ENCODE assay signal across 5 fruit fly cellular contexts in the genomic region with DNA sequence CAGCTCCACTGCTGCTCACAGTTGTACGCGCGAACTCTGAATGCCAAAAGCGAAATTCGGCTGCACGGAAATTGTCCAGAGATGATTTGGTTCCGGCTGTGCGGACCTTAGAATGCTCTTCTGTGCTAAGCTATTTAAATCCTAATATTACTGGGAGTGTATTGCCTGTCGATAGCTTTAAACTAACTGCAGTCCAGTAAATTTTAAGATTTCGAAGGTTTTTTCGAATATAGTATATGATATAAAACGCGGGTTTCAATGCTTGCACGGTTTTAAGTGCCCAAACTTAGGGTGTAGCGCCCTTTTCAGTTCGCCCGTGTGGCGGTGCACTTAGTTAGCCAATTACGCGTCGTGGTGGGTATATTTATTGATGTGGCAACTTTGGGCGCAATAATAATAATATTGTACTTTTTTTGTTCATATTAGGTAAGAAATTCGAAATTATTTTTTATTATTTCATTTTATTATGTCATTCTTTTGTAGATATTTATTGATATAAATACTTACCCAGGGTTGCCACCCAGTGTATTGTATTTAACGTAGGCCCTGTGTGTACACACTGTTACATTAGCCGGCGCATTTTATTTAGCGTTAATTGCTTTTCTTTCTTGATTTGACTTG.
TF ChIP-seq lines count a peak whose summit lies in the region.

A gene (minus strand): TSS at position 262 of the 621 bp plus-strand sequence.
A gene (plus strand): TSS at position 367 of the 621 bp plus-strand sequence.

- peak; percentile 80 for TF ChIP-seq CTCF in whole organism, embryonic (GFP tag; optimal IDR thresholded peaks at IDR 0.05; lab: Kevin White, UChicago)

TF ChIP-seq in whole organism, adult, 20 proteins besides CTCF, POLR2A, EP300 and RAD21 (continues in another document):
- TF ChIP-seq CG1620 (GFP tag; optimal IDR thresholded peaks at IDR 0.05; lab: Kevin White, UChicago) (peak; percentile 99), CG33017 (tag; optimal IDR thresholded peaks at IDR 0.05; lab: Kevin White, UChicago) (peak; percentile 99), CG14711 (tag; optimal IDR thresholded peaks at IDR 0.05; lab: Kevin White, UChicago) (peak; percentile 98), Mnt (GFP tag; optimal IDR thresholded peaks at IDR 0.05; lab: Kevin White, UChicago) (peak; percentile 99), CG7045 (GFP tag; optimal IDR thresholded peaks at IDR 0.05; lab: Kevin White, UChicago) (peak; percentile 99), kay (GFP tag; lab: Kevin White, UChicago; ENCODE audit: borderline replicate concordance) (no peak), Crg-1 (GFP tag; optimal IDR thresholded peaks at IDR 0.05; lab: Kevin White, UChicago) (peak; percentile 99), CG5204 (GFP tag; optimal IDR thresholded peaks at IDR 0.05; lab: Kevin White, UChicago) (peak; percentile 99), cic (GFP tag; optimal IDR thresholded peaks at IDR 0.05; lab: Kevin White, UChicago) (peak; percentile 97), Clk (GFP tag; optimal IDR thresholded peaks at IDR 0.05; lab: Kevin White, UChicago) (peak; percentile 99), CG12768 (GFP tag; optimal IDR thresholded peaks at IDR 0.05; lab: Kevin White, UChicago) (peak; percentile 100), toe (GFP tag; optimal IDR thresholded peaks at IDR 0.05; lab: Kevin White, UChicago) (peak; percentile 99), ovo (GFP tag; optimal IDR thresholded peaks at IDR 0.05; lab: Kevin White, UChicago) (peak; percentile 95), CG7101 (tag; optimal IDR thresholded peaks at IDR 0.05; lab: Kevin White, UChicago) (peak; percentile 100), bab1 (GFP tag; optimal IDR thresholded peaks at IDR 0.05; lab: Kevin White, UChicago) (peak; percentile 100), cnc (optimal IDR thresholded peaks at IDR 0.05; lab: Kevin White, UChicago) (no peak)

TF ChIP-seq in whole organism, embryonic, 481 proteins besides CTCF, POLR2A, EP300 and RAD21 (continues in another document):
- TF ChIP-seq HmgZ (tag; optimal IDR thresholded peaks at IDR 0.05; lab: Kevin White, UChicago) (peak; percentile 100), pros (GFP tag; optimal IDR thresholded peaks at IDR 0.05; lab: Kevin White, UChicago) (peak; percentile 76), CG16779 (GFP tag; IDR thresholded peaks at IDR 0.05; lab: Robert Waterston, UW) (peak; percentile 99), H15 (GFP tag; IDR thresholded peaks at IDR 0.05; lab: Robert Waterston, UW) (peak; percentile 100), luna (GFP tag; optimal IDR thresholded peaks at IDR 0.05; lab: Kevin White, UChicago) (peak; percentile 99), CG13775 (GFP tag; optimal IDR thresholded peaks at IDR 0.05; lab: Kevin White, UChicago) (peak; percentile 100), CG33557 (GFP tag; optimal IDR thresholded peaks at IDR 0.05; lab: Kevin White, UChicago) (peak; percentile 99), NfI (GFP tag; optimal IDR thresholded peaks at IDR 0.05; lab: Kevin White, UChicago) (peak; percentile 100), Hmx (GFP tag; optimal IDR thresholded peaks at IDR 0.05; lab: Kevin White, UChicago) (peak; percentile 99), eve (GFP tag; optimal IDR thresholded peaks at IDR 0.05; lab: Kevin White, UChicago) (peak; percentile 98 to 100), cad (GFP tag; optimal IDR thresholded peaks at IDR 0.05; lab: Kevin White, UChicago) (no peak), az2 (GFP tag; optimal IDR thresholded peaks at IDR 0.05; lab: Kevin White, UChicago) (peak; percentile 100), fd3F (GFP tag; optimal IDR thresholded peaks at IDR 0.05; lab: Kevin White, UChicago) (peak; percentile 99), Dref (GFP tag; IDR thresholded peaks at IDR 0.05; lab: Robert Waterston, UW) (peak; percentile 55), MESR4 (GFP tag; optimal IDR thresholded peaks at IDR 0.05; lab: Kevin White, UChicago) (peak; percentile 95), CG2120 (GFP tag; optimal IDR thresholded peaks at IDR 0.05; lab: Kevin White, UChicago) (peak; percentile 100), CG11456 (GFP tag; IDR thresholded peaks at IDR 0.05; lab: Robert Waterston, UW) (peak; percentile 100)

TF ChIP-seq in whole organism, prepupa, 60 proteins besides CTCF, POLR2A, EP300 and RAD21 (continues in another document):
- TF ChIP-seq CG3032 (tag; optimal IDR thresholded peaks at IDR 0.05; lab: Kevin White, UChicago) (peak; percentile 100), net (GFP tag; optimal IDR thresholded peaks at IDR 0.05; lab: Kevin White, UChicago) (peak; percentile 100), Ets21C (GFP tag; optimal IDR thresholded peaks at IDR 0.05; lab: Kevin White, UChicago) (peak; percentile 100), Hr39 (GFP tag; optimal IDR thresholded peaks at IDR 0.05; lab: Kevin White, UChicago) (peak; percentile 100), CG34406 (GFP tag; optimal IDR thresholded peaks at IDR 0.05; lab: Kevin White, UChicago) (peak; percentile 100), CG10631 (GFP tag; optimal IDR thresholded peaks at IDR 0.05; lab: Kevin White, UChicago) (peak; percentile 100), Gug (GFP tag; IDR thresholded peaks at IDR 0.05; lab: Robert Waterston, UW) (peak; percentile 100), CG6276 (GFP tag; optimal IDR thresholded peaks at IDR 0.05; lab: Kevin White, UChicago) (peak; percentile 100), CG31627 (GFP tag; optimal IDR thresholded peaks at IDR 0.05; lab: Kevin White, UChicago) (peak; percentile 100), topi (GFP tag; optimal IDR thresholded peaks at IDR 0.05; lab: Kevin White, UChicago) (peak; percentile 100), salr (GFP tag; optimal IDR thresholded peaks at IDR 0.05; lab: Kevin White, UChicago) (peak; percentile 100), CG10669 (GFP tag; optimal IDR thresholded peaks at IDR 0.05; lab: Kevin White, UChicago) (peak; percentile 100), lz (GFP tag; optimal IDR thresholded peaks at IDR 0.05; lab: Kevin White, UChicago) (peak; percentile 100), CG8632 (GFP tag; optimal IDR thresholded peaks at IDR 0.05; lab: Kevin White, UChicago) (peak; percentile 100), CG6854 (GFP tag; optimal IDR thresholded peaks at IDR 0.05; lab: Kevin White, UChicago) (peak; percentile 100), Sox15 (GFP tag; optimal IDR thresholded peaks at IDR 0.05; lab: Kevin White, UChicago) (peak; percentile 100), Eip75B (GFP tag; optimal IDR thresholded peaks at IDR 0.05; lab: Kevin White, UChicago) (peak; percentile 100)

TF ChIP-seq in whole organism, pupa, 21 proteins besides CTCF, POLR2A, EP300 and RAD21 (continues in another document):
- TF ChIP-seq CG15710 (tag; optimal IDR thresholded peaks at IDR 0.05; lab: Kevin White, UChicago) (peak; percentile 100), rn (GFP tag; IDR thresholded peaks at IDR 0.05; lab: Robert Waterston, UW) (peak; percentile 99), CG9948 (tag; optimal IDR thresholded peaks at IDR 0.05; lab: Kevin White, UChicago) (peak; percentile 100), CG10348 (GFP tag; IDR thresholded peaks at IDR 0.05; lab: Robert Waterston, UW) (peak; percentile 99), CG4496 (GFP tag; IDR thresholded peaks at IDR 0.05; lab: Robert Waterston, UW) (peak; percentile 100), EcR (GFP tag; optimal IDR thresholded peaks at IDR 0.05; lab: Kevin White, UChicago) (peak; percentile 86), CG8159 (tag; optimal IDR thresholded peaks at IDR 0.05; lab: Kevin White, UChicago) (peak; percentile 100), CG34367 (tag; optimal IDR thresholded peaks at IDR 0.05; lab: Kevin White, UChicago) (peak; percentile 100), CG17806 (tag; optimal IDR thresholded peaks at IDR 0.05; lab: Kevin White, UChicago) (peak; percentile 100), D1 (tag; optimal IDR thresholded peaks at IDR 0.05; lab: Kevin White, UChicago) (no peak), CG32121 (GFP tag; IDR thresholded peaks at IDR 0.05; lab: Robert Waterston, UW) (peak; percentile 100), Pif1A (GFP tag; optimal IDR thresholded peaks at IDR 0.05; lab: Kevin White, UChicago) (peak; percentile 100), Ets98B (GFP tag; IDR thresholded peaks at IDR 0.05; lab: Robert Waterston, UW) (peak; percentile 100), gl (tag; optimal IDR thresholded peaks at IDR 0.05; lab: Kevin White, UChicago) (peak; percentile 99), CG8301 (tag; optimal IDR thresholded peaks at IDR 0.05; lab: Kevin White, UChicago) (peak; percentile 100), CG14655 (GFP tag; optimal IDR thresholded peaks at IDR 0.05; lab: Kevin White, UChicago) (peak; percentile 100), Pif1B (GFP tag; optimal IDR thresholded peaks at IDR 0.05; lab: Kevin White, UChicago) (peak; percentile 100), CG13204 (GFP tag; optimal IDR thresholded peaks at IDR 0.05; lab: Kevin White, UChicago) (peak; percentile 98), CG12605 (GFP tag; IDR thresholded peaks at IDR 0.05; lab: Robert Waterston, UW) (peak; percentile 99)

TF ChIP-seq in whole organism, wandering third instar larva, 38 proteins besides CTCF, POLR2A, EP300 and RAD21 (continues in another document):
- TF ChIP-seq sv (GFP tag; optimal IDR thresholded peaks at IDR 0.05; lab: Kevin White, UChicago) (peak; percentile 100), CG9705 (GFP tag; optimal IDR thresholded peaks at IDR 0.05; lab: Kevin White, UChicago) (peak; percentile 99), sage (GFP tag; optimal IDR thresholded peaks at IDR 0.05; lab: Kevin White, UChicago) (peak; percentile 99), h (GFP tag; optimal IDR thresholded peaks at IDR 0.05; lab: Kevin White, UChicago) (peak; percentile 100), CrebA (GFP tag; optimal IDR thresholded peaks at IDR 0.05; lab: Kevin White, UChicago; ENCODE audit: borderline replicate concordance) (peak; percentile 98), br (GFP tag; optimal IDR thresholded peaks at IDR 0.05; lab: Kevin White, UChicago) (peak; percentile 100), Myc (optimal IDR thresholded peaks at IDR 0.05; lab: Kevin White, UChicago) (peak; percentile 92), Vsx2 (GFP tag; optimal IDR thresholded peaks at IDR 0.05; lab: Kevin White, UChicago; ENCODE audit: partially characterized antibody) (no peak), Sp1 (GFP tag; optimal IDR thresholded peaks at IDR 0.05; lab: Kevin White, UChicago) (peak; percentile 100), lola (GFP tag; optimal IDR thresholded peaks at IDR 0.05; lab: Kevin White, UChicago) (no peak), N (GFP tag; optimal IDR thresholded peaks at IDR 0.05; lab: Kevin White, UChicago) (no peak), dsf (GFP tag; optimal IDR thresholded peaks at IDR 0.05; lab: Kevin White, UChicago; ENCODE audit: borderline replicate concordance) (peak; percentile 97), usp (GFP tag; optimal IDR thresholded peaks at IDR 0.05; lab: Kevin White, UChicago) (no peak), fru (GFP tag; optimal IDR thresholded peaks at IDR 0.05; lab: Kevin White, UChicago) (peak; percentile 100), Jra (GFP tag; optimal IDR thresholded peaks at IDR 0.05; lab: Kevin White, UChicago) (peak; percentile 99), Hr83 (GFP tag; optimal IDR thresholded peaks at IDR 0.05; lab: Kevin White, UChicago; ENCODE audit: poor library complexity, severe bottlenecking) (peak; percentile 99), GATAd (GFP tag; optimal IDR thresholded peaks at IDR 0.05; lab: Kevin White, UChicago) (peak; percentile 99), ey (GFP tag; optimal IDR thresholded peaks at IDR 0.05; lab: Kevin White, UChicago) (peak; percentile 100), psq (GFP tag; optimal IDR thresholded peaks at IDR 0.05; lab: Kevin White, UChicago) (peak; percentile 99), foxo (GFP tag; optimal IDR thresholded peaks at IDR 0.05; lab: Kevin White, UChicago) (peak; percentile 99 to 100)
